Worm (Caenorhabditis elegans): ENCODE results near the gene C28C12.1.

DNA sequence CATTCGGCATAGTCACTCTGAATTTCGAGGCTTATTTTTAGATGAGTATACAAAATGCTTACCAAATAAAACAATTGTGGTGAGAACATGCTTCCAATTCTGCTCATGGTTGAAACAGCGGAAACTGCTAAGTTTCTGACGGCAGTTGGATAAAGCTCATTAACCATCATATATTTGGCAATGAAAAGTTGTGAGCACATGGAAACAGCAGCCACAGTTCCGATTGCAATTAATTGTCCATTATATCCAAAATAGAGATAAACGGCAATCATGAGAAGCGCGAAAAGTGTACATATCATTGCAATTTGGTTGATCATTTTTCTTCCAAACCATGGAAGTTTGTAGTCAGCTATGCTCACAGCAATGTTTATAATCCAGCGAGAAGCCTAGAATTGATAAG lies 40.3 kb upstream of the C28C12.1 start:
- TF ChIP-seq fkh-10 (GFP tag; optimal IDR thresholded peaks at IDR 0.05) (no peak), aly-2 (tag; optimal IDR thresholded peaks at IDR 0.05) (no peak), pax-3 (tag; optimal IDR thresholded peaks at IDR 0.05) (no peak), unc-62 (GFP tag; optimal IDR thresholded peaks at IDR 0.05) (no peak), nhr-12 (tag; optimal IDR thresholded peaks at IDR 0.05) (no peak)
